Fruit fly (Drosophila melanogaster) whole organism: ENCODE data around the gene Mlc1.

Experiments used
- CG8478 ChIP-seq: fragments of >200 bp; optimal IDR thresholded peaks from 2 replicates; lab custom pipeline; 2018; ENCODE audit warnings: inconsistent platforms
- Dll ChIP-seq: fragments of >200 bp; optimal IDR thresholded peaks from 2 replicates; lab custom pipeline; 2017

DNA sequence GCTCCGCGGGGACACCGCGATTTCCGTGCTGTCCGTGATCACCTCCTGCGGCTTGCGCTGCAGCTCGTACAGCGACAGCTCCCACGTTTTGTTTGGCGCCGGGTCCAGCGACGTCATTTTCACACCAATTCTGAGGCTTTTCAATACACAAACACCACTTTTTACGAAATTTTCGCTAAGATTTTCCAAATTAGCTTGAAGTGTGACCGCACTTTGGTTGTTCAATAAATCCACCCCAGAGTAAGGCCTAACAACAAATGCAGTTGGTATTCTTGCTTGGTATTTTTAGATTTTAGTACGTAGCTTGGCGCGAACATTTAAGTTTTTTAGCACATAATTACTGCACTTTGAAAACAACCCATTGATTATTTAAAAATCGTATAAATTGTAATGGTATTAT lies 21.8 kb upstream of the Mlc1 start, which contains the start of gene Sce:
- TF ChIP-seq Dll (lab: Kevin White, UChicago), result no peak
- no peak for TF ChIP-seq CG8478 (lab: Kevin White, UChicago)
